Fruit fly (Drosophila melanogaster) S2 (cell line): Measurements from ENCODE around the gene CG17732.

Source experiments
- CG8478 ChIP-seq: fragments of >200 bp; optimal IDR thresholded peaks from 2 replicates; lab custom pipeline; 2018
- CTCF ChIP-seq, 2 experiments: fragments of >200 bp; optimal IDR thresholded peaks; 2 replicates each; lab custom pipeline; 2018

DNA sequence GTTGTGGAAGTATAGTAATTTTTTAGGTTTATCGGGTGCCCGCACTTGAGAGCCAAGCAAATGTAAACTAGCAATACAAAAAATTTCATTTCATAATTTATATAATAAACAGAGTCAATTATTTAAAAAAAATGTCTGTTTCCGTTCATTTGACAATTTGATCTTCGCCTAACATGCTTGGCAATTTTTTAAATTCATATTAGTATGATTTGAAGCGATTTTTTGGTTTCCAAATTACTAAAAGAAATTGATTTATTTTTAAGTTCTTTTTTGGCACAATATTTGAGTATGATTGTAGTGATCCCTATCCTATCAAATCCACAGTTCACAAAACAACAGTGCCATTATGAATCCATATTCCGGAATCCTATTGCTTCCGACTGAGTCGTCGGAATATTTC, 29.6 kb upstream of the CG17732 start, which contains the start of gene CG34258:
- TF ChIP-seq CG8478 (no peak), CTCF (optimal IDR thresholded peaks at IDR 0.05; lab: Kevin White, UChicago) (no peak)
